Worm (Caenorhabditis elegans): ENCODE data around the gene M03A1.8.

ce11 chrII:4604149-4604548, 44.0 kb downstream of the M03A1.8 start:
- TF ChIP-seq unc-130 (tag; optimal IDR thresholded peaks at IDR 0.05), result no peak
- TF ChIP-seq snpc-4 (tag; optimal IDR thresholded peaks at IDR 0.05), result no peak
- no peak for TF ChIP-seq mep-1 (tag; optimal IDR thresholded peaks at IDR 0.05)
- TF ChIP-seq swsn-7 (tag; optimal IDR thresholded peaks at IDR 0.05), result no peak
- no peak for TF ChIP-seq mdl-1 (tag; optimal IDR thresholded peaks at IDR 0.05)
- no peak for TF ChIP-seq elt-3 (tag; optimal IDR thresholded peaks at IDR 0.05)
- no peak for TF ChIP-seq lin-39 (tag; optimal IDR thresholded peaks at IDR 0.05)
